Worm (Caenorhabditis elegans) whole organism, early embryonic: ENCODE measurements around the gene nhr-13.

Source experiments
- ama-1 ChIP-seq: fragments of 150-350 bp; optimal IDR thresholded peaks from 2 replicates; lab custom pipeline; 2014
- ceh-36 ChIP-seq: sonication (generic microtip); optimal IDR thresholded peaks from 2 replicates; lab custom pipeline; 2016; ENCODE audit warnings: missing genetic modification characterization, inconsistent platforms, missing compliant biosample characterization
- hmg-4 ChIP-seq: fragments of 200-800 bp; sonication (Bioruptor generic); optimal IDR thresholded peaks from 2 replicates; lab custom pipeline; 2018; ENCODE audit warnings: mild to moderate bottlenecking, missing genetic modification characterization, missing compliant biosample characterization
- pes-1 ChIP-seq: fragments of 200-800 bp; sonication (Bioruptor generic); IDR thresholded peaks from 2 replicates; pipeline ENCODE4 v1.3.6; 2022; ENCODE audit warnings: missing genetic modification reagents, missing genetic modification characterization, missing compliant biosample characterization
- scrt-1 ChIP-seq: fragments of 200-800 bp; sonication (Bioruptor generic); IDR thresholded peaks from 2 replicates; pipeline ENCODE4 v1.3.6; 2022; ENCODE audit warnings: missing genetic modification characterization, missing compliant biosample characterization
- sea-1 ChIP-seq: fragments of 200-800 bp; sonication (Bioruptor generic); conservative IDR thresholded peaks from 2 replicates; pipeline ENCODE4 v1.3.6; 2022; ENCODE audit warnings: missing genetic modification characterization, missing compliant biosample characterization
- tbx-11 ChIP-seq: fragments of 200-800 bp; sonication (Bioruptor generic); IDR thresholded peaks from 2 replicates; pipeline ENCODE4 v1.3.6; 2022; ENCODE audit warnings: missing genetic modification characterization, missing compliant biosample characterization

DNA sequence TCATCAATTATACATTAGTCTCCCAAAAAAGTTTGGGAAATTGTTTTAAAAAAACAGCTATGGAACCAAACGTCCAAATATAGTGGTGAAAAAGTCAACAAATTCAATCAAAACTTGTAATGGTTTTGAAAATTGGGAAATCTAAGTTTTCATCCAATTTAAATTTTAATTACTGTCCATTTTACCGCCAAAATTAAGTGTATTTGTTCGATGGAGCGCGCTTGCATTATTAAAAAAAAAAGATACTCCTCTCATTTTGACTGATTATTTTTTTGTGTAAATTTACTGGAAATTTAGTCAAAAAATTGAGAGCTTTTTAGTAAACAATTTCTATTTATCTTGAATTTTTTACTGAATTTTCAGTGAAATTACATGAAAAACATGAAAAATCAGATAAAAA is 17.8 kb upstream of the nhr-13 start:
- TF ChIP-seq ama-1 (no peak), tbx-11 (GFP tag; lab: Robert Waterston, UW) (no peak), pes-1 (GFP tag; lab: Robert Waterston, UW) (no peak), scrt-1 (GFP tag; lab: Robert Waterston, UW) (no peak), ceh-36 (no peak), hmg-4 (GFP tag; lab: Kevin White, UChicago) (no peak), sea-1 (GFP tag; lab: Robert Waterston, UW) (no peak)
